Worm (Caenorhabditis elegans): ENCODE results near the gene Y49E10.25.
A peak's percentile ranks its signal among the peaks of the same experiment; 100 is the strongest.

Gene Y49E10.25

DNA sequence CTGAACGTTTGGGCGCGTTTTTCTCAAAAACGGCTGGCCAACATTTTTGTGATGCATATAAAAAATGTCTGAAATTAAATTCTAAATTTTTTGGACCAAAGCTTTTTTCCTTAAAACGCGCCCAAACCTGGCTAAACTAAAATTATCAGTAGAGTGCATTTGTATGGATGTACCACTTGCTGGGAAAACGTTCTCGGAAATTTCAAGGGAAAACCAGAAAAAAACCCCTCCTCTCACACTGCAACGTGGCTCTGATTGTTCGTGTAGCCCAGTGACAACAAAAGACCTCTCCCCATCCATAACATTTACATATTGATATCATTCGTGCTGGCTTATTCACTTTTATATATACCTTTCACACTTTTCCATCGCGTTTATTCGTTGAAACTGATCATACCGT, 23.0 kb downstream of the Y49E10.25 start, which contains the start of gene Y49E10.29:
TSS of gene Y49E10.29 (plus strand) at position 301 of the 400 bp plus-strand sequence.
- TF ChIP-seq him-1 (tag; optimal IDR thresholded peaks at IDR 0.05), result no peak
- no peak for TF ChIP-seq W03F9.2 (tag; optimal IDR thresholded peaks at IDR 0.05)
- no peak for TF ChIP-seq dao-5 (tag; optimal IDR thresholded peaks at IDR 0.05)

DNA sequence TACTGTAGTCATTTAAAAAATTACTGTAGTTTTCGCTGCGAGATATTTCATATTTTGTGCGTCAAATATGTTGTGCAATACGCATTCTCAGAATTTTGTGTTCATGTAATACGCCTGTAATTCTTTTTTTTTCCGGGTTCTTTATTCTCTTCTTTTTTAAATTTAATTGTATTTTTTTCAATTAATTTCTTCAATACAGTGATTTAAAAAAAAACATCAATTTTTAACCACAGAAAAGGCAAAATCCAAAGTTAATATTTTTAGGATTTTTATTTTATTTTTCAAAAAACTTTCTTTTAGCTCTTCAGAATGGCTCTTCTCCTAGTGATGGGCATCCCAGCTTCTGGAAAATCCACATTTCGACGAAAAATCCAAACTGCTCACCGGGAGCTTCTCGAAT, 25.6 kb downstream of the Y49E10.25 start, which contains the start of gene pstk-1:
TSS of gene pstk-1 (plus strand) at position 301 of the 400 bp plus-strand sequence.
- no peak for TF ChIP-seq W03F9.2 (tag; optimal IDR thresholded peaks at IDR 0.05)
- TF ChIP-seq dao-5 (tag; optimal IDR thresholded peaks at IDR 0.05), result no peak
- TF ChIP-seq him-1 (tag; optimal IDR thresholded peaks at IDR 0.05), result no peak

DNA sequence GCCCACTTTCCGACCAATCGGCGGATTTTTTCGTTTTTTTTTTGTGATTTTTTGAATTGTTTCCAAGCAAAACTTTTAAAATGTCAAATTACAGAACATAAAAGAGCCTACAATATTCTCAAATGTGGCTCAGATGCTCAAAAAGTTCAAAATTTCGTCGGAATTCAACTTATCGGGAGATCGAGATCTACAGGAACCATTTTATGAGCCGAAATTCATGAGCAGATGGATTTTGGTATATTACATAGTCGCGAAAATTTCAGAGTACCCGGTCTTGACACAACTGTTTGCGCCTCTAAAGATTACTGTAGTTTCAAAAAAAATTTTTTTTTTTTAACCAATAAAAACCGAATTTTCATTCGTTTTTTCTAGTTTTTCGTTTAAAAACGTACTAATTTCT, 32.9 kb downstream of the Y49E10.25 start:
- TF ChIP-seq W03F9.2 (tag; optimal IDR thresholded peaks at IDR 0.05) (no peak), him-1 (tag; optimal IDR thresholded peaks at IDR 0.05) (no peak), dao-5 (tag; optimal IDR thresholded peaks at IDR 0.05) (no peak)

DNA sequence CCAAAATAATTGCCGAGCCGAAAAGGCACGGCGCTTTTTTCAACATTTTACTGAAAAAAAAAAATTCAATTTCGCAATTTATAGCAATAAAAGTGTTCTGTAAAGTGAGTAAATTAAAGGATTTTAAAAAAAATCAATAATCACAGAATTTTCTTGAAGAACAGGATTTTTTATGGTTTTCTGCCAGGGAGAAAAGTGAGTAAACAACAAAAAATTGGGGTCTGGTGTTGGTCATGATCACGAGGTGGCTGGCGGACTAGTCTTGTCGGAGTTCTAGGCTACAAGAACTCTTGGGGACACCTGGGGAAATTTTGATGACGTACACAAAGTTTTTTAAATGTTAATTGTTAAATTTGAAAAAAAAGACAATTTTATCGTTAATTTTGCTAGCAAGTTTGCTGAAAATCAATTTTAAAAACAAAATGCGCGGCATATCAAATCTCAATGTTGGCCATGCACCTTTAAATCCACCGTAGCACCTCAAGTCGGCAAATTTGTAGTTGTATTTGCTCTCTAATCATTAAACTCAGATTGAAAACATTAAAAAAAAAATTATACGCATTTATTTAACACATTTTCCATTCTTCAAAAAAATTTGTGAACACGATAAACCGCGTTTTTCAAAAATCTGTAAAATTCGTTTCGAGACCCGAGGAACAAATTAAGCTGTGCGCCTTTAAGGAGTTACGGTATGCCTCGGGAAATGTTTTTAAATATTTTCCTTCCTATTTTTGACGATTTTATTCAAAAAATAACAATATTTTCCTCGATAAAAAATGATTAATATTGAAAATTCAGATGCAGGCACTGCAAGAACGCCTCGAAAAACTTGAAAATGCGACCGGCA, 34.9 kb downstream of the Y49E10.25 start, which contains the start of the genes scav-3 and Y49E10.21:
TSS of gene scav-3 (minus strand) at position 50 of the 847 bp plus-strand sequence.
TSS of gene Y49E10.21 (plus strand) at position 797 of the 847 bp plus-strand sequence.
- no peak for TF ChIP-seq dao-5 (tag; optimal IDR thresholded peaks at IDR 0.05)
- TF ChIP-seq W03F9.2 (tag; optimal IDR thresholded peaks at IDR 0.05), result peak; percentile 44

DNA sequence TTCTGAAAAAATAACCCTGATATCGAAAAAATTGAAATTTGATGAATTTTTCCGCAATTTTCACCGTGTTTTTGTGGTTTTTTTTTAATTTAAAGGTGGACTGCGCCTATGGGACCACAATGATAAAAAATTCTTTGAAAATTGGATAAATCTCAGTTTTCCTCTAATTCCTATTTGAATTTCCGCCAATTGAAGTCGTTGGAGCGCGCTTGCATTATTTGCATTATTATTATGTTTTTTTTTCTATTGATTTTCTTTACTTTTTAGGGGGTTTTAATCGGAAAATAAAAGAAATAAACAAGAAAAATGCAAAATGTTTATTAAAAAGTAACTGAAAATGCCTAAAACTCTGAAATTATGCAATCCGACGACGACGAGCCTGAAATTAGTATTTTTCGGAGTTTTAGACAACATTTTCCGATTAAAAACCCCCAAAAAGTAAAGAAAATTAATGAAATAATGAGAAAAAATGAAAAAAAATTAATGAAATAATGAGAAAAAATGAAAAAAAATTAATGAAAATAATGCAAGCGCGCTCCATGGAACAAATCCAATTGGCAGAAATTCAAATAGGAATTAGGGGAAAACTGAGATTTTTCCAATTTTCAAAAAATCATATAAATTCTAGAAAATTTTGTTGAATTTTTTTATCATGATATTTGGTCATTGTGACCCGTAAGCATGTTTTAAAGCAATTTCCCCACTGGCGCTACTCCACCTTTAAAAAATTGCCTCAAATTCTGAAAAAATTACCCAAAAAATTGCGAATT, 36.0 kb downstream of the Y49E10.25 start:
- TF ChIP-seq him-1 (tag; optimal IDR thresholded peaks at IDR 0.05) (no peak), dao-5 (tag; optimal IDR thresholded peaks at IDR 0.05) (no peak), W03F9.2 (tag; optimal IDR thresholded peaks at IDR 0.05) (no peak)

DNA sequence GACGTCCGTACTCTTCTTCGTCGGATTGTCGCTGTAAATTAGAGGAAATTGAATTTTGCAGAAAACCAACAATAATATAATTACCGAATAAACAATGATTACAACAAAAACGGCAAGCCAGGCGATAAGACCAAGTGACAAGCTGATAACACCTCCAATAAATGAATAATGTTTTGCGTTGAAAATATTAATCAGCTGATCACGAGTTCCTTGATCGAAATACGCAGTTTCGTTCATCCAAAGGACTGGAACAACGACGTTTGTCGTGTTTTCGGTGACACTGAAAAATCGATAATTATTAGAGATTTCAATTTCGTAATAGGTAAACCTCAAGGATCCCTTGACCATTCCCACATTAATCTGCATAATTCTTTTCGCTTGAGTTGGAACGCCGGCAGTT, 38.1 kb downstream of the Y49E10.25 start:
- TF ChIP-seq dao-5 (tag; optimal IDR thresholded peaks at IDR 0.05) (no peak), him-1 (tag; optimal IDR thresholded peaks at IDR 0.05) (no peak), W03F9.2 (tag; optimal IDR thresholded peaks at IDR 0.05) (no peak)

DNA sequence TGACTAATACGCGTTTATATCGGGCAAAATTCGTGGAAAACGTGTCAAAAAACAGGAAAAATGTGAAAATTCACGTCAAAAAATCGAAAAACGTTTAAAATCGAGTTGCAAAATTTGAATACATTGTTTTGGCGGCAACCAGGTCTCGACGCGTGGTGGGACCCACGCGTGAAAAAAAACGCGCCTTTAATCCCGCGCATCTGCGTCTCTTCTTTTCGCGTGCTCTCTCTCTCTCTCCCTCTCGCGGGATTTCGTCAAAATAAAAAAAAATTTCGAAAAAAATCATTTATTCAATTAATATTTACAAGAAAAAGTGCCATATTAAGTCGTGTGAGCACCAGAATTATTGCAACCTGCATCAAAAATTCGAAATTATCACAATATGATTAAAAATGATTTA, 38.6 kb downstream of the Y49E10.25 start, which contains the start of gene ani-1:
TSS of gene ani-1 (minus strand) at position 61 of the 400 bp plus-strand sequence.
- TF ChIP-seq W03F9.2 (tag; optimal IDR thresholded peaks at IDR 0.05) (peak; percentile 71), him-1 (tag; optimal IDR thresholded peaks at IDR 0.05) (no peak)

DNA sequence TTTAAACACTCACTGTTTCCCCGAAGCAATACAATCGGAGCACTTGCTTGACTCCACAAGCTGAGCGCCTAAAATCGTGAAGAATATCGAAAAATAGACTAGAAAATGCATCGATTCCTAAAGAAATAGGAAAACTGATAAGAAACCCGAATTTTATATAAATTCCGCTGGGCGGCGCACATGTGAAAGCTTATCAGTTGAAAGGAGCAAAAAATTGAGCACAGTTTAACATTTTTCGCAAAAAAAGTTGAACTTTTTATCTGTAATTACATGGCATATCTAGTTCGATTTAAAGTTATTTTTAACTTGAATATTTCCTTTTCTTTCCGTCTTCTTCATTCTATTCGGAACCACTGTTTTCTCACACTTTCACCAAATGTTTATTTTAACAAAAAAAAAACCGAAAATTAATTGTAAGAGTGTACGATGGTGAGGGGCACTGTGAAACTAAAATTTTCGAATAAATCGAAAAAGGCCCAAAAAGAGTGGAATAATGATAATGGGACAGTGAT, 45.8 kb downstream of the Y49E10.25 start, which contains the start of gene Y49E10.18:
TSS of gene Y49E10.18 (minus strand) at position 116 of the 512 bp plus-strand sequence.
- TF ChIP-seq dao-5 (tag; optimal IDR thresholded peaks at IDR 0.05), result no peak
- no peak for TF ChIP-seq him-1 (tag; optimal IDR thresholded peaks at IDR 0.05)
- no peak for TF ChIP-seq W03F9.2 (tag; optimal IDR thresholded peaks at IDR 0.05)

DNA sequence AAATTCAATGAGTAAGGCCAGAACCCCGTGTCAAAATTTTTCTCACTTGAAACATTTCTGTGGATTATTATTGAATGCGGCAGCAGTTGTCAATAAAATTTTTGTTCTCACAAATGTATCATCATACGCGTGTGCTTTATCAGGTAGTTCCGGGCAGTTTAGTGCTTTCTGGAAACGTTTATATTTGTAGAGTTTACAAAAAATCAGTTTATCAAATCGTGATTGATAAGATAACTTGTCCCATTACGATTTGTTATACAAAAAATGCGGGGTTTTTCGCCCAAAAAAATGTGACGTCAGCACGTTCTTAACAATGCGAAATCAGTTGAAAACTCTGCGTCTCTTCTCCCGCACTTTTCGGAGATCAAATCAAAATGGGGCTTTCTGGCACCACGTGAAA, 46.7 kb downstream of the Y49E10.25 start:
- TF ChIP-seq W03F9.2 (tag; optimal IDR thresholded peaks at IDR 0.05) (no peak), him-1 (tag; optimal IDR thresholded peaks at IDR 0.05) (no peak), dao-5 (tag; optimal IDR thresholded peaks at IDR 0.05) (no peak)

DNA sequence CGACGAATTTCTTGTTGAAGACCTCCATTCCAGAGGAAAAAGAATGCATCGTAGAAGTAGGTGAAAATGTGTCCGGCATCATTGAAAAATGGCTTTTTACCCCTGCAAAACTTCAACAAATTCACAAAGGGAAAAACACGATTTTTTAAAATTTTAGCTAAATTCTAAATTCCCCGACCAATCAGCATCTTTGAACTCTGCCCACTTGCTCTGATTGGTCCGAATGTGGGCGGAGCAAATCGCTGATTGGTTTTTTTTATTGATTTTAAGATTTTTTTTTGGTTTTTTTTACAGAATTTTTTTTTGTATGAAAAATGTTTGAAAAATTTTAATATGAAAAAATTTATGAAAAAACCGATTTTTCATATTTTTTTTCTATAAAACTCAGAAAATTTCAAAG, 48.0 kb downstream of the Y49E10.25 start:
- TF ChIP-seq W03F9.2 (tag; optimal IDR thresholded peaks at IDR 0.05) (no peak), him-1 (tag; optimal IDR thresholded peaks at IDR 0.05) (no peak), dao-5 (tag; optimal IDR thresholded peaks at IDR 0.05) (no peak)

DNA sequence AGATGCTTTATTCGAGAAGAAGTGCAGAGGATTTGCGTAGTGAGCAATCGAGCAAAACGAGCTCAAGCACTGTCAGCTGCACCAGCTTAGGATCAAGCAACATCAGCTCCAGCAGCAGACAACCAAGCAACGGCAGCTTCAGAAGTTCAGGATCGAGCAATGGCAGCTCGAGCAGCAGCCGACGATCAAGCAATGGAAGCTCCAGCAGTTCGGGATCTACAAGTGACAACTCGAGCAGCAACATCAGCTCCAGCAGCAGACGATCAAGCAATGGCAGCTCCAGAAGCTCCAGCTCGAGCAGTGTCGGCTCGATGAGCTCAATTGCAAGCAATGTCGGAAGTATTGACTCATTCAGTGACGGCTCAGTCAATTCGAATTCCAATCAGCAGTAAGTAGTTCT, 52.8 kb downstream of the Y49E10.25 start:
- TF ChIP-seq him-1 (tag; optimal IDR thresholded peaks at IDR 0.05) (no peak), W03F9.2 (tag; optimal IDR thresholded peaks at IDR 0.05) (no peak), dao-5 (tag; optimal IDR thresholded peaks at IDR 0.05) (no peak)

Measured in whole organism, L4/young adult.